Fruit fly (Drosophila melanogaster) whole organism, wandering third instar larva: ENCODE measurements around the gene Sdic2.

ENCODE experiments used
- CG32264 ChIP-seq: fragments of 200-800 bp; sonication (Bioruptor generic); optimal IDR thresholded peaks from 2 replicates; lab custom pipeline; 2016; ENCODE audit warnings: missing biosample characterization, missing genetic modification characterization
- Dfd ChIP-seq: fragments of >200 bp; optimal IDR thresholded peaks from 2 replicates; lab custom pipeline; 2017; ENCODE audit warnings: missing biosample characterization, missing genetic modification characterization
- Dif ChIP-seq: fragments of 200-275, 200-300 bp; sonication (Bioruptor generic); optimal IDR thresholded peaks from 2 replicates; lab custom pipeline; 2018; ENCODE audit warnings: missing biosample characterization, missing genetic modification characterization; ENCODE audit not compliant: partially characterized antibody
- GATAd ChIP-seq: sonication (Bioruptor generic); optimal IDR thresholded peaks from 2 replicates; lab custom pipeline; 2016; ENCODE audit warnings: missing biosample characterization, missing genetic modification characterization
- HLH106 ChIP-seq: fragments of 200-800 bp; optimal IDR thresholded peaks from 3 replicates; lab custom pipeline; 2019; ENCODE audit warnings: missing biosample characterization, mild to moderate bottlenecking, missing genetic modification characterization, moderate library complexity
- Hnf4 ChIP-seq: fragments of 200-800 bp; sonication (Bioruptor generic); optimal IDR thresholded peaks from 2 replicates; lab custom pipeline; 2016; ENCODE audit warnings: missing biosample characterization, mild to moderate bottlenecking, missing genetic modification characterization
- Hr83 ChIP-seq: fragments of 200-300 bp; sonication (Bioruptor generic); optimal IDR thresholded peaks from 2 replicates; lab custom pipeline; 2016; ENCODE audit warnings: missing biosample characterization, mild to moderate bottlenecking, missing genetic modification characterization, moderate library complexity; ENCODE audit not compliant: poor library complexity, severe bottlenecking
- Jra ChIP-seq: sonication (Bioruptor generic); optimal IDR thresholded peaks from 2 replicates; lab custom pipeline; 2016; ENCODE audit warnings: missing biosample characterization, missing genetic modification characterization
- Myc ChIP-seq: fragments of >200 bp; optimal IDR thresholded peaks from 2 replicates; lab custom pipeline; 2017
- OdsH ChIP-seq: fragments of 200-800 bp; sonication (Bioruptor generic); optimal IDR thresholded peaks from 2 replicates; lab custom pipeline; 2016; ENCODE audit warnings: missing biosample characterization, mild to moderate bottlenecking, missing genetic modification characterization
- Rel ChIP-seq, 2 experiments: fragments of 200-800 bp; sonication (Bioruptor generic) in 1 of 2; optimal IDR thresholded peaks; 2 replicates in 1 of 2; 3 replicates in 1 of 2; lab custom pipeline; 2016 to 2019; ENCODE audit warnings: mild to moderate bottlenecking in 2 of 2, missing biosample characterization in 2 of 2, missing genetic modification characterization in 2 of 2, moderate library complexity in 1 of 2
- Sp1 ChIP-seq: fragments of 200-800 bp; sonication (Bioruptor generic); optimal IDR thresholded peaks from 3 replicates; lab custom pipeline; 2019; ENCODE audit warnings: missing biosample characterization, mild to moderate bottlenecking, missing genetic modification characterization, moderate library complexity
- Vsx2 ChIP-seq: fragments of 200-300, 225-300 bp; sonication (Bioruptor generic); optimal IDR thresholded peaks from 2 replicates; lab custom pipeline; 2018; ENCODE audit warnings: missing biosample characterization, missing genetic modification characterization; ENCODE audit not compliant: partially characterized antibody
- br ChIP-seq: fragments of 200-800 bp; sonication (Bioruptor generic); optimal IDR thresholded peaks from 2 replicates; lab custom pipeline; 2016; ENCODE audit warnings: missing biosample characterization, missing genetic modification characterization
- dl ChIP-seq, 2 experiments: fragments of 175-275, 200-275 bp in 1 of 2; fragments of 200-275 bp in 1 of 2; sonication (Bioruptor generic); optimal IDR thresholded peaks; lab custom pipeline; 2018; ENCODE audit warnings: mild to moderate bottlenecking in 2 of 2, missing biosample characterization in 2 of 2, missing genetic modification characterization in 2 of 2, moderate library complexity in 2 of 2; ENCODE audit not compliant: partially characterized antibody in 2 of 2, insufficient read depth in 1 of 2
- dmrt93B ChIP-seq: fragments of 200-800 bp; sonication (Bioruptor generic); optimal IDR thresholded peaks from 2 replicates; lab custom pipeline; 2018; ENCODE audit warnings: missing biosample characterization, mild to moderate bottlenecking, missing genetic modification characterization
- dsf ChIP-seq: sonication (Bioruptor generic); optimal IDR thresholded peaks from 2 replicates; lab custom pipeline; 2016; ENCODE audit warnings: missing biosample characterization, missing genetic modification characterization, borderline replicate concordance
- ey ChIP-seq: fragments of 200-800 bp; sonication (Bioruptor generic); optimal IDR thresholded peaks from 2 replicates; lab custom pipeline; 2016; ENCODE audit warnings: missing biosample characterization, missing genetic modification characterization
- foxo ChIP-seq, 2 experiments: fragments of 200-800 bp; sonication (Bioruptor generic); optimal IDR thresholded peaks; 2 replicates in 1 of 2; 3 replicates in 1 of 2; lab custom pipeline; 2016 to 2017; ENCODE audit warnings: missing biosample characterization in 2 of 2, missing genetic modification characterization in 2 of 2
- h ChIP-seq: fragments of 200-800 bp; sonication (Bioruptor generic); optimal IDR thresholded peaks from 3 replicates; lab custom pipeline; 2016; ENCODE audit warnings: missing biosample characterization, mild to moderate bottlenecking, missing genetic modification characterization
- jim ChIP-seq: fragments of 175-275, 200-325 bp; sonication (Bioruptor generic); optimal IDR thresholded peaks from 2 replicates; lab custom pipeline; 2016; ENCODE audit warnings: missing biosample characterization, mild to moderate bottlenecking, missing genetic modification characterization
- lola ChIP-seq: fragments of >200 bp; optimal IDR thresholded peaks from 2 replicates; lab custom pipeline; 2017; ENCODE audit warnings: missing biosample characterization, missing genetic modification characterization
- psq ChIP-seq: fragments of 200-800 bp; sonication (Bioruptor generic); optimal IDR thresholded peaks from 3 replicates; lab custom pipeline; 2017; ENCODE audit warnings: missing biosample characterization, mild to moderate bottlenecking, missing genetic modification characterization, moderate library complexity
- rgr ChIP-seq: fragments of 200-800 bp; sonication (Bioruptor generic); optimal IDR thresholded peaks from 3 replicates; lab custom pipeline; 2016; ENCODE audit warnings: missing biosample characterization, mild to moderate bottlenecking, missing genetic modification characterization
- sage ChIP-seq: fragments of 200-800 bp; sonication (Bioruptor generic); optimal IDR thresholded peaks from 2 replicates; lab custom pipeline; 2016; ENCODE audit warnings: missing biosample characterization, mild to moderate bottlenecking, missing genetic modification characterization
- sv ChIP-seq: fragments of 200-800 bp; sonication (Bioruptor generic); optimal IDR thresholded peaks from 3 replicates; lab custom pipeline; 2016; ENCODE audit warnings: missing biosample characterization, missing genetic modification characterization
- usp ChIP-seq: fragments of >200 bp; optimal IDR thresholded peaks from 2 replicates; lab custom pipeline; 2017; ENCODE audit warnings: missing biosample characterization, missing genetic modification characterization
- woc ChIP-seq: sonication (Bioruptor generic); optimal IDR thresholded peaks from 2 replicates; lab custom pipeline; 2016; ENCODE audit warnings: missing biosample characterization, mild to moderate bottlenecking, missing genetic modification characterization

The Sdic2 gene

DNA sequence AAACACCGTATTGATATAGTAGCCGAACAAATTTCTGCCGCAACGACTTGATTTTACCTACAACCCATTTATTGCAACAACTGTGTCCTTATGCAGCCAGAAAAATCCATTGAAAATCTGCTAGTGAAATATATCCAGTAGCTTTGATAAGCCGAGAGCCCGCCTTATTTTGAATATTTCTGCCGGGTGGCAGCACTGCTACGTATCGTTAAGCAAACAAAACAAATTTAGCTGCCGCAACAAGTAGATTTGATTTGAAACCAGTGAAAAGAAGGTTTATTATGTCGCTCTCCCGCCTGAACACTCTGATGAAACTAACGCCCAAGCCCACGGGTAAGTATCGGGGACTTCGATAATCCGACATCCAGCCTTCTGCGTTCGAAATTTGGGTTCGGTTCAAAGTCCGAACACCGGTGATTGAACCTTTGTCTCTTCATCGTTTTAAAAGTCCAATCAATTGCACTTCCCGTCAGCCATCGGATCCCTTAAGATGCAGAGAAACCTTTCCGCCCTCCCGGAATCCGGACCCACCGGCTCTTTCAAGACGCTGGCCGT is 19.7 kb downstream of the Sdic2 start, which contains the start of gene CG9577:
CG9577 (plus strand) TSS at position 190 of the 555 bp plus-strand sequence.
- no peak for TF ChIP-seq Rel (GFP tag; optimal IDR thresholded peaks at IDR 0.05; lab: Kevin White, UChicago)
- TF ChIP-seq Rel (tag; optimal IDR thresholded peaks at IDR 0.05; lab: Kevin White, UChicago), result peak; percentile 18
- peak; percentile 87 for TF ChIP-seq Hnf4
- TF ChIP-seq Myc, result no peak
- peak; percentile 23 for TF ChIP-seq Sp1 (GFP tag; lab: Kevin White, UChicago)
- TF ChIP-seq GATAd (GFP tag; lab: Kevin White, UChicago), result peak; percentile 83
- no peak for TF ChIP-seq dl (GFP tag; optimal IDR thresholded peaks at IDR 0.05; lab: Kevin White, UChicago; ENCODE audit: insufficient read depth in 1 of 2, partially characterized antibody in 2 of 2)
- TF ChIP-seq, all 38 proteins: peak for 4

DNA sequence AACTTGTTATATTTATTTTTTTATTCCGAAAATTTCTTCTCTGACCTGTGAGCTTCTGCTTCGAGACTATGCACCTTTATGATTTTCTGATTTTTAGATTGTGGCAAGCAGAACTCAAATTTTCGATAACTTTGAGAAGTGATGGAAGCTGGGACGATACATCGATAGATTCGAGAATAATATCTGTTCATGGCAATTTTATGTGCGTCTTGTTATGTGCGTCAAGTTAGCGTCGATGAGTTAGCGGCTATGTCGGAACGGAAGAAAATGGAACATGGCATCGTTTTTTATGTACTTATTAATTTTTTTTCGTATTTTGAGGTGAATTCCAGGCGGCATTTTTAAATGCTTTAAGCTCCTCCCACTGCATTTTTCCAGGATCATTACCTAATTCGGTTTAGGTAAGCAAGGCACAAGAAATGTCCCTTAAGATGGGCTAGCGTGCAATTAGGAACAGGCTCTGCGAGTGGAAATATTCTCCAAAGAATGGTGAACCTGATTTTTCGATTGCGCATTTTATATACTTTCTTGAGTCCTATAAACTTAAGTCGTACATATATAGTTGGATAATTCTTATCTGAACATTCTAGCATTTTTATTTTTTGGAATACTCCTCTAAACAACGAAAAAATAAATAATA is 20.4 kb downstream of the Sdic2 start, which contains the start of gene Phf7:
Phf7 (minus strand) TSS at position 58 of the 640 bp plus-strand sequence.
- no peak for TF ChIP-seq br (GFP tag; lab: Kevin White, UChicago)
- no peak for TF ChIP-seq Rel (GFP tag; optimal IDR thresholded peaks at IDR 0.05; lab: Kevin White, UChicago)
- TF ChIP-seq Rel (tag; optimal IDR thresholded peaks at IDR 0.05; lab: Kevin White, UChicago), result peak; percentile 2
- TF ChIP-seq ey (GFP tag; lab: Kevin White, UChicago), result no peak
- TF ChIP-seq Vsx2 (GFP tag; lab: Kevin White, UChicago), result no peak
- TF ChIP-seq lola, result no peak
- TF ChIP-seq woc, result peak; percentile 50
- TF ChIP-seq Hnf4, result peak; percentile 23
- no peak for TF ChIP-seq Dfd (GFP tag; lab: Kevin White, UChicago)

DNA sequence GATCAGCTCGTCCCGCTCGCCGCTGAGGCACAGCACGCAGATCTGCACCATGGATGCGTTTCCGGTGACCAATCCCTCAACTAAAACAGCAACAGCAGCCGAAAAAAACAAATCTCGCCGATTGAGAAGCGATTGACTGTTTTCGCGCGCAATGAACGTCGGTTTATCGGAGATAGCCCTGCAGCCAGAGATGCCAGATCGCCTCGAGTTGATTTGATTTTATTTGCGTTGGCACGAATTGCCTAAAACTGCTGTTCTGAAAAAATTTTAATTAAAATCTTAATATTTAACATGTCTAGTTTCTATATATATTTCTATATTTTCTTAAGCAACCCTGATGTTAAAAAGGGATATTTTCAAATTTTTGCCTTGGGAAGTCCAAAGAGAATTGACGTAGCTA is 23.7 kb downstream of the Sdic2 start:
- TF ChIP-seq HLH106 (tag; lab: Kevin White, UChicago) (peak; percentile 21), lola (no peak), OdsH (GFP tag; lab: Kevin White, UChicago) (no peak), Dfd (GFP tag; lab: Kevin White, UChicago) (no peak), foxo (GFP tag; optimal IDR thresholded peaks at IDR 0.05; lab: Kevin White, UChicago) (peak in 1 of 2 experiments; percentile 5)

DNA sequence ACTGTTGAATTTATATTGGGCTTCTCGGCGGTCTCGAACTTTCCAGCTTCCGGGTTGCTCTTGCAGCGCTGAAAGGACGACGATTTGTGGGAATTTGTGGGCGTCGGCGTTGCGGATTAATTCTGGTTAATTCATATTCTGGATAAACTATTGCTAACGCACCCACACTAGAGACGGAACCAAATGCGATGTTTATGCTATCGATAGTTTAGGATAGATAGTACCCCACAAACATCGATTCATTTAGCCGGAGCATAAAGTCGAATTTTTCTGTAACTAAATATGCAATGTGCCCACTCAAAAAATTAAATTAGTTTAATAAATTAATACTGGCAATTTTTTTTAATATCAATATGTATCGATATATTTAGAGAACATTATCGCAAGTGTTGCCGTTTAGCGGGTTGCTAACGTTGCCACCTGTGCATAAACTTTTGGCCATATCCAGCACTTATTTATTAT is 26.6 kb downstream of the Sdic2 start, which contains the start of gene Rab35:
Rab35 (minus strand) TSS at position 194 of the 462 bp plus-strand sequence.
- TF ChIP-seq Rel (GFP tag; optimal IDR thresholded peaks at IDR 0.05; lab: Kevin White, UChicago) (no peak), Rel (tag; optimal IDR thresholded peaks at IDR 0.05; lab: Kevin White, UChicago) (no peak), sage (GFP tag; lab: Kevin White, UChicago) (peak; percentile 2), rgr (GFP tag; lab: Kevin White, UChicago) (peak; percentile 17), Hnf4 (peak; percentile 43), OdsH (GFP tag; lab: Kevin White, UChicago) (no peak), Sp1 (GFP tag; lab: Kevin White, UChicago) (no peak), dmrt93B (GFP tag; lab: Kevin White, UChicago) (no peak), Jra (GFP tag; lab: Kevin White, UChicago) (peak; percentile 40), foxo (GFP tag; optimal IDR thresholded peaks at IDR 0.05; lab: Kevin White, UChicago) (peak in 1 of 2 experiments; percentile 0), h (peak; percentile 29), sv (GFP tag; lab: Kevin White, UChicago) (peak; percentile 24), psq (GFP tag; lab: Kevin White, UChicago) (no peak), CG32264 (GFP tag; lab: Kevin White, UChicago) (no peak), dsf (GFP tag; lab: Kevin White, UChicago) (peak; percentile 4), Myc (no peak), Dfd (GFP tag; lab: Kevin White, UChicago) (no peak)

DNA sequence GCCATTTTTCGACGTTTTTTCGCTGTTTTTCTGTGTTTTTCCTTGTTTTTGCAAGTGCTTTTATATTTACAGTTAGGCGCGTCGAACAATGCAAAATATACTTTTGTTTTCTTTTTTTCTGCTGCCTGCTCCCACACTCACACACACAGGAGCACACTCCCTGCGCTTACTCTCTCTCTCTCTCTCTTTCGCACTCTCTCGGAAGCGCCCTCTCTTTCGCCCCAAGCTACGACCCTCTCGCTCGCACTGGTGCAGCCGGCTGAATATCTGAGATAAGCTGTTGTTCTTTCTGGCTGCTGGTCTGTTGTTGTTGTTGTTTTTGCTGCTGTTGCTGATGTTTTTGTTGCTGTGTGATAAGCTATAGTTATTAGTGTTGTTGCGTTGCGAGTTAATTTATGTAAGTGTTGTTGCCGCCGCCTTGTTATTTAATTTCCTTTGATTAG is 27.3 kb downstream of the Sdic2 start:
- TF ChIP-seq jim, result peak; percentile 89
- no peak for TF ChIP-seq sage (GFP tag; lab: Kevin White, UChicago)
- TF ChIP-seq br (GFP tag; lab: Kevin White, UChicago), result no peak
- TF ChIP-seq usp (GFP tag; lab: Kevin White, UChicago), result no peak
- peak; percentile 50 for TF ChIP-seq h
- TF ChIP-seq Sp1 (GFP tag; lab: Kevin White, UChicago), result peak; percentile 11
- TF ChIP-seq Hr83 (GFP tag; lab: Kevin White, UChicago), result peak; percentile 62
- TF ChIP-seq Dif (GFP tag; lab: Kevin White, UChicago), result peak; percentile 77
- peak in 1 of 2 experiments; percentile 86 for TF ChIP-seq dl (GFP tag; optimal IDR thresholded peaks at IDR 0.05; lab: Kevin White, UChicago; ENCODE audit: insufficient read depth in 1 of 2, partially characterized antibody in 2 of 2)
